Worm (Caenorhabditis elegans) whole organism, early embryonic: ENCODE results near the gene cutl-27.

Experiments used
- F13C5.2 ChIP-seq: sonication (generic microtip); optimal IDR thresholded peaks from 2 replicates; lab custom pipeline; 2017; ENCODE audit warnings: mild to moderate bottlenecking, missing genetic modification characterization, inconsistent platforms, missing compliant biosample characterization
- aly-1 ChIP-seq: sonication (generic microtip); optimal IDR thresholded peaks from 2 replicates; lab custom pipeline; 2016; ENCODE audit warnings: missing genetic modification characterization, missing compliant biosample characterization
- ama-1 ChIP-seq: fragments of 150-350 bp; optimal IDR thresholded peaks from 2 replicates; lab custom pipeline; 2014
- ceh-13 ChIP-seq: fragments of 200-800 bp; sonication (Bioruptor generic); optimal IDR thresholded peaks from 2 replicates; lab custom pipeline; 2018; ENCODE audit warnings: mild to moderate bottlenecking, missing genetic modification characterization, missing compliant biosample characterization
- ceh-36 ChIP-seq: sonication (generic microtip); optimal IDR thresholded peaks from 2 replicates; lab custom pipeline; 2016; ENCODE audit warnings: missing genetic modification characterization, inconsistent platforms, missing compliant biosample characterization
- ets-7 ChIP-seq: sonication (generic microtip); optimal IDR thresholded peaks from 2 replicates; lab custom pipeline; 2016; ENCODE audit warnings: missing genotype, missing genetic modification characterization, missing compliant biosample characterization
- hmbx-1 ChIP-seq: sonication (generic microtip); optimal IDR thresholded peaks from 2 replicates; lab custom pipeline; 2016; ENCODE audit warnings: mild to moderate bottlenecking, missing genetic modification characterization, missing compliant biosample characterization
- hnd-1 ChIP-seq: sonication (generic microtip); optimal IDR thresholded peaks from 2 replicates; lab custom pipeline; 2016; ENCODE audit warnings: missing genetic modification characterization, missing compliant biosample characterization
- pes-1 ChIP-seq: fragments of 200-800 bp; sonication (Bioruptor generic); IDR thresholded peaks from 2 replicates; pipeline ENCODE4 v1.3.6; 2022; ENCODE audit warnings: missing genetic modification reagents, missing genetic modification characterization, missing compliant biosample characterization
- tbx-11 ChIP-seq: fragments of 200-800 bp; sonication (Bioruptor generic); IDR thresholded peaks from 2 replicates; pipeline ENCODE4 v1.3.6; 2022; ENCODE audit warnings: missing genetic modification characterization, missing compliant biosample characterization
- tbx-37 ChIP-seq: fragments of 200-800 bp; sonication (Bioruptor generic); conservative IDR thresholded peaks from 2 replicates; pipeline ENCODE4 v1.3.6; 2022; ENCODE audit warnings: missing genetic modification reagents, missing genetic modification characterization, missing compliant biosample characterization
- tra-4 ChIP-seq: sonication (generic microtip); optimal IDR thresholded peaks from 2 replicates; lab custom pipeline; 2017; ENCODE audit warnings: missing genetic modification characterization, missing compliant biosample characterization

ce11 chrIV:11863428-11863827 is 14.9 kb upstream of the cutl-27 start:
- TF ChIP-seq ceh-36 (no peak), ceh-13 (GFP tag; lab: Kevin White, UChicago) (no peak), ama-1 (lab: Kevin White, UChicago) (no peak), aly-1 (tag; lab: Kevin White, UChicago) (no peak), tra-4 (tag; lab: Kevin White, UChicago) (no peak), F13C5.2 (tag; lab: Kevin White, UChicago) (no peak), tbx-37 (GFP tag; lab: Robert Waterston, UW) (no peak), hmbx-1 (tag; lab: Kevin White, UChicago) (no peak), ets-7 (no peak), hnd-1 (tag; lab: Kevin White, UChicago) (no peak), tbx-11 (GFP tag; lab: Robert Waterston, UW) (no peak), pes-1 (no peak)
